Worm (Caenorhabditis elegans): ENCODE data around the gene K09A11.1.

The K09A11.1 gene

ce11 chrX:13284618-13285017 lies 22.3 kb downstream of the K09A11.1 start (continued):
- TF ChIP-seq ama-1 (optimal IDR thresholded peaks at IDR 0.05) (no peak), ama-1 (GFP tag; optimal IDR thresholded peaks at IDR 0.05) (peak in 1 of 2 experiments; percentile 14), ceh-91 (GFP tag; IDR thresholded peaks at IDR 0.05) (no peak), Y56A3A.18 (GFP tag; IDR thresholded peaks at IDR 0.05) (0 out of 2 replicates have a peak, but pooled peaks have one; percentile 35), D2030.7 (GFP tag; IDR thresholded peaks at IDR 0.05) (peak; percentile 65), cebp-1 (GFP tag; IDR thresholded peaks at IDR 0.05) (peak; percentile 26; the same call in 1 of the 2 replicates), cebp-1 (tag; optimal IDR thresholded peaks at IDR 0.05) (no peak), ZK185.1 (tag; optimal IDR thresholded peaks at IDR 0.05; ENCODE audit: poor library complexity, severe bottlenecking) (peak; percentile 22), T26A5.8 (tag; optimal IDR thresholded peaks at IDR 0.05) (no peak), tbp1 (GFP tag; optimal IDR thresholded peaks at IDR 0.05) (peak; percentile 87), snpc-4 (GFP tag; optimal IDR thresholded peaks at IDR 0.05) (peak; percentile 42), snpc-4 (tag; optimal IDR thresholded peaks at IDR 0.05) (peak in 2 of 4 experiments; percentile 35 to 58), attf-3 (GFP tag; conservative IDR thresholded peaks at IDR 0.05) (no peak)

ce11 chrX:13286533-13286932 lies 24.2 kb downstream of the K09A11.1 start, which contains the start of gene R04D3.2:
R04D3.2 (minus strand) TSS chrX:13286633.
- no peak for TF ChIP-seq attf-6 (GFP tag; IDR thresholded peaks at IDR 0.05)
- TF ChIP-seq unc-130 (GFP tag; optimal IDR thresholded peaks at IDR 0.05) = no peak
- no peak for TF ChIP-seq snpc-1.3 (tag; optimal IDR thresholded peaks at IDR 0.05; ENCODE audit: insufficient read depth)
- no peak for TF ChIP-seq F22D6.2 (tag; optimal IDR thresholded peaks at IDR 0.05)
- no peak for TF ChIP-seq ets-4 (GFP tag; optimal IDR thresholded peaks at IDR 0.05)
- TF ChIP-seq ccch-3 (GFP tag; optimal IDR thresholded peaks at IDR 0.05) = no peak
- no peak for TF ChIP-seq D2030.7 (GFP tag; IDR thresholded peaks at IDR 0.05)
- TF ChIP-seq madf-6 (GFP tag; IDR thresholded peaks at IDR 0.05) = no peak
- no peak for TF ChIP-seq ceh-79 (tag; optimal IDR thresholded peaks at IDR 0.05)
- no peak for TF ChIP-seq hmg-1.2 (GFP tag; IDR thresholded peaks at IDR 0.05)
- no peak for TF ChIP-seq hmg-20 (GFP tag; IDR thresholded peaks at IDR 0.05)
- no peak for TF ChIP-seq ztf-3 (GFP tag; optimal IDR thresholded peaks at IDR 0.05)

- TF ChIP-seq attf-5 (GFP tag; optimal IDR thresholded peaks at IDR 0.05) (no peak), nfyb-1 (GFP tag; IDR thresholded peaks at IDR 0.05) (no peak), madf-6 (GFP tag; IDR thresholded peaks at IDR 0.05) (no peak), zfh-2 (GFP tag; conservative IDR thresholded peaks at IDR 0.05) (no peak), lin-26 (GFP tag; IDR thresholded peaks at IDR 0.05) (no peak), lin-40 (tag; optimal IDR thresholded peaks at IDR 0.05) (no peak), efl-1 (GFP tag; optimal IDR thresholded peaks at IDR 0.05) (no peak)
These were observed 26.4 kb downstream of the K09A11.1 start, which contains the start of gene R04D3.4 for ce11 chrX:13288715-13289114. R04D3.4 (minus strand) TSS chrX:13288815.

- TF ChIP-seq ets-4 (GFP tag; optimal IDR thresholded peaks at IDR 0.05) = no peak
- peak; percentile 61 for TF ChIP-seq efl-1 (GFP tag; optimal IDR thresholded peaks at IDR 0.05)
- 0 out of 2 replicates have a peak, but pooled peaks have one; percentile 22 for TF ChIP-seq D2030.7 (GFP tag; IDR thresholded peaks at IDR 0.05)
- TF ChIP-seq gei-17 (GFP tag; optimal IDR thresholded peaks at IDR 0.05) = no peak
These were observed 28.2 kb downstream of the K09A11.1 start, which contains the start of gene R04D3.3 for ce11 chrX:13290531-13290930. R04D3.3 (minus strand) TSS chrX:13290631.

- TF ChIP-seq F23B12.7 (tag; optimal IDR thresholded peaks at IDR 0.05; ENCODE audit: insufficient read depth) (no peak), him-1 (tag; optimal IDR thresholded peaks at IDR 0.05) (no peak), aptf-2 (GFP tag; conservative IDR thresholded peaks at IDR 0.05) (no peak)
These were observed 29.2 kb downstream of the K09A11.1 start, which contains the start of gene srd-38 for ce11 chrX:13291506-13291905. srd-38 (plus strand) TSS chrX:13291806.

All from whole organism, young adult.